Fruit fly (Drosophila melanogaster) whole organism, adult: Measurements from ENCODE around the gene pyx.

Experiments
- CG14711 ChIP-seq: fragments of 200-800 bp; sonication (Bioruptor generic); optimal IDR thresholded peaks from 2 replicates; lab custom pipeline; 2018; ENCODE audit warnings: missing biosample characterization, mild to moderate bottlenecking, missing genetic modification characterization, moderate library complexity
- CG33017 ChIP-seq: fragments of 200-800 bp; sonication (Bioruptor generic); optimal IDR thresholded peaks from 2 replicates; lab custom pipeline; 2018; ENCODE audit warnings: missing biosample characterization, mild to moderate bottlenecking, missing genetic modification characterization, moderate library complexity
- CG7101 ChIP-seq: fragments of 200-800 bp; sonication (Bioruptor generic); optimal IDR thresholded peaks from 2 replicates; lab custom pipeline; 2018; ENCODE audit warnings: missing biosample characterization, mild to moderate bottlenecking, missing genetic modification characterization, moderate library complexity
- Crg-1 ChIP-seq: fragments of 200-800 bp; sonication (Bioruptor generic); optimal IDR thresholded peaks from 2 replicates; lab custom pipeline; 2016; ENCODE audit warnings: missing biosample characterization, missing genetic modification characterization
- Hr96 ChIP-seq: fragments of 200-800 bp; sonication (Bioruptor generic); optimal IDR thresholded peaks from 2 replicates; lab custom pipeline; 2016; ENCODE audit warnings: missing biosample characterization, missing genetic modification characterization
- Mnt ChIP-seq: fragments of 200-800 bp; sonication (Bioruptor generic); optimal IDR thresholded peaks from 2 replicates; lab custom pipeline; 2016; ENCODE audit warnings: missing biosample characterization, mild to moderate bottlenecking, missing genetic modification characterization
- cnc ChIP-seq, 2 experiments: fragments of >200 bp; optimal IDR thresholded peaks; 2 replicates each; lab custom pipeline; 2017
- tj ChIP-seq: fragments of 200-800 bp; sonication (Bioruptor generic); optimal IDR thresholded peaks from 3 replicates; lab custom pipeline; 2017; ENCODE audit warnings: missing biosample characterization, mild to moderate bottlenecking, missing genetic modification characterization, moderate library complexity

dm6 chr3L:248226-248758 is 25.4 kb upstream of the pyx start:
- TF ChIP-seq cnc (optimal IDR thresholded peaks at IDR 0.05; lab: Kevin White, UChicago), result no peak
- no peak for TF ChIP-seq Crg-1 (GFP tag; lab: Kevin White, UChicago)
- no peak for TF ChIP-seq Mnt (GFP tag; lab: Kevin White, UChicago)
- no peak for TF ChIP-seq CG33017 (tag; lab: Kevin White, UChicago)
- no peak for TF ChIP-seq Hr96 (GFP tag; lab: Kevin White, UChicago)
- TF ChIP-seq tj (GFP tag; lab: Kevin White, UChicago), result no peak
- no peak for TF ChIP-seq CG7101 (tag; lab: Kevin White, UChicago)
- no peak for TF ChIP-seq CG14711 (tag; lab: Kevin White, UChicago)
